Fruit fly (Drosophila melanogaster) whole organism, wandering third instar larva: ENCODE measurements around the gene RpL7-like.

Experiments
- CG9705 ChIP-seq: fragments of 200-800 bp; sonication (Bioruptor generic); optimal IDR thresholded peaks from 2 replicates; lab custom pipeline; 2018; ENCODE audit warnings: missing biosample characterization, mild to moderate bottlenecking, missing genetic modification characterization
- HLH106 ChIP-seq: fragments of 200-800 bp; optimal IDR thresholded peaks from 3 replicates; lab custom pipeline; 2019; ENCODE audit warnings: missing biosample characterization, mild to moderate bottlenecking, missing genetic modification characterization, moderate library complexity
- Mio ChIP-seq: sonication (Bioruptor generic); optimal IDR thresholded peaks from 2 replicates; lab custom pipeline; 2016; ENCODE audit warnings: missing biosample characterization, missing genetic modification characterization
- N ChIP-seq: fragments of >200 bp; optimal IDR thresholded peaks from 2 replicates; lab custom pipeline; 2018; ENCODE audit warnings: missing biosample characterization, missing external identifiers, missing genetic modification characterization
- Rel ChIP-seq, 2 experiments: fragments of 200-800 bp; sonication (Bioruptor generic) in 1 of 2; optimal IDR thresholded peaks; 2 replicates in 1 of 2; 3 replicates in 1 of 2; lab custom pipeline; 2016 to 2019; ENCODE audit warnings: mild to moderate bottlenecking in 2 of 2, missing biosample characterization in 2 of 2, missing genetic modification characterization in 2 of 2, moderate library complexity in 1 of 2
- br ChIP-seq: fragments of 200-800 bp; sonication (Bioruptor generic); optimal IDR thresholded peaks from 2 replicates; lab custom pipeline; 2016; ENCODE audit warnings: missing biosample characterization, missing genetic modification characterization
- psq ChIP-seq: fragments of 200-800 bp; sonication (Bioruptor generic); optimal IDR thresholded peaks from 3 replicates; lab custom pipeline; 2017; ENCODE audit warnings: missing biosample characterization, mild to moderate bottlenecking, missing genetic modification characterization, moderate library complexity
- rgr ChIP-seq: fragments of 200-800 bp; sonication (Bioruptor generic); optimal IDR thresholded peaks from 3 replicates; lab custom pipeline; 2016; ENCODE audit warnings: missing biosample characterization, mild to moderate bottlenecking, missing genetic modification characterization

DNA sequence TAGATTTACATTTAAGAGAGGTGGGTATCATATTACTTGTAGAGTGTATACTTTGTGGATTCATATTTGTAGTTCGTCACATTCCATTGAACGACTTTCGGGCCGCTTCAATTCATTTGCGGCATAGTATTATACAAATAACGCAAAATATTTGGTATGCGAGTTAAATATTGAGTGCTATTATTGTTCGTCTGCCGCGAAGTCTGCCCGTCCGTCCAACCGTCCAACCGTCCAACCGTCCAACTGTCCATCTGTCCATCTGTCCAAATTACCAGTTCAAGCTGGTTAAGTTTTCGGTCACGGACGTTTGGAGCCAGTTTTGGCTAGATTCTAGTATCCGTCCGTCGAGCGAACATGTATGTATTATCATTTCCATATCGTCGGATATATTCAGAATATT, 32.0 kb upstream of the RpL7-like start:
- TF ChIP-seq psq (no peak), CG9705 (GFP tag; lab: Kevin White, UChicago) (no peak), rgr (GFP tag; lab: Kevin White, UChicago) (no peak), Rel (GFP tag; optimal IDR thresholded peaks at IDR 0.05; lab: Kevin White, UChicago) (no peak), Rel (tag; optimal IDR thresholded peaks at IDR 0.05; lab: Kevin White, UChicago) (no peak), Mio (GFP tag; lab: Kevin White, UChicago) (no peak), HLH106 (no peak), br (no peak), N (GFP tag; lab: Kevin White, UChicago) (no peak)
